Worm (Caenorhabditis elegans) whole organism, L4/young adult: Measurements from ENCODE around the gene F10A3.17.

Source experiments
- W03F9.2 ChIP-seq: fragments of 150-350 bp; optimal IDR thresholded peaks from 2 replicates; lab custom pipeline; 2014; ENCODE audit warnings: missing biosample characterization, missing genetic modification characterization
- dao-5 ChIP-seq: sonication (generic microtip); optimal IDR thresholded peaks from 2 replicates; lab custom pipeline; 2016; ENCODE audit warnings: missing genotype, missing genetic modification characterization, moderate library complexity, missing compliant biosample characterization
- him-1 ChIP-seq: sonication (generic microtip); optimal IDR thresholded peaks from 2 replicates; lab custom pipeline; 2016; ENCODE audit warnings: missing genotype, missing genetic modification reagents, missing genetic modification characterization, missing compliant biosample characterization

Gene F10A3.17

ce11 chrV:16114237-16114636, 45.3 kb downstream of the F10A3.17 start, which contains the start of gene srxa-16:
srxa-16 (minus strand) TSS chrV:16114337.
- TF ChIP-seq dao-5 (no peak), W03F9.2 (tag; lab: Kevin White, UChicago) (no peak), him-1 (tag; lab: Kevin White, UChicago) (no peak)
